Worm (Caenorhabditis elegans): ENCODE measurements around the gene cec-3.
A peak's percentile ranks its signal among the peaks of the same experiment; 100 is the strongest.

Gene cec-3

DNA sequence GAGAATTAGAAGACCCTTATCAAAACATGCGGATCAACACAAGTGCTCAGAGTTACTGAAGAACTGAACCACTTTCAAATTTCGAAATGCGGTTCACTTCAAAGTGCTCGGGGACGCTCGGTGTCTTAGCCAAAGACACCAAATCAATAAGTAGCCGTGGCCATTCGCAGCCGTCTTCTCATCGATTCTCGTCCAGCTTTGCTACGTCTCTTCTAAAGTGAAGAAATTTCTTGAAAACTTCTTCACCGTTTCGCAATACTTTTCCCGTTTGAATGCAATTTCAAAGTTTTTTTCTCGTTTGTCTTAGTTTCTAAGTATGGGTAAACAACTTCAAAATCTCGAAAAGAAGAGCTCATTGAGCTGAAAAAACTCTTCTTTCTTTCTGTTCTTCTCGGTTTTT is 27.5 kb upstream of the cec-3 start:
- TF ChIP-seq snpc-4 (tag; optimal IDR thresholded peaks at IDR 0.05) (no peak), ces-1 (GFP tag; optimal IDR thresholded peaks at IDR 0.05) (peak; percentile 65), unc-120 (tag; optimal IDR thresholded peaks at IDR 0.05; ENCODE audit: poor library complexity, severe bottlenecking) (no peak)

DNA sequence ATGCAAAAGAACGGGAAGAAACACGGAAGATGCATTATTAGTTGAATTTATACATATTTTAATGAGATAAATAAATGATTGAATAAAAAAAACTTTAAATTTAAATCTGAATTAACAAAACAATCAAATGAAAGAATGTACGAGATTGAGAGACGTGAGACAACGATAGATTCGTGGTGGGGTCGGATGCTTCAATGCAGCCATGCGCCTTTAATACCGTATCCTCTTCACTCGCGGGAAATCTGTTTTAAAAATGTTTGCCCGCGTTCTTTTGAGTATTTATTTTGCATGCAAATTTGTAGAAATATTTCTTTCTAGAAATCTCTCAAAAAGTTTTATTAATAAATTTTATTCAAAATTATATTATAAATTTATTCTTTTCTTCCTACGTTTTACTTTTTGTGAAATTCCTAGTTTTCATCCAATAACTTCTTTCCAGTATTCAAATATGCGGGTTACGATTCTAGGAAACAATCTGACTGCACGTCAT is 23.0 kb upstream of the cec-3 start, which contains the start of gene perm-1:
perm-1 (plus strand) TSS at position 440 of the 490 bp plus-strand sequence.
- no peak for TF ChIP-seq M03D4.4 (tag; optimal IDR thresholded peaks at IDR 0.05)
- peak; percentile 32 for TF ChIP-seq lsy-2 (tag; optimal IDR thresholded peaks at IDR 0.05)

DNA sequence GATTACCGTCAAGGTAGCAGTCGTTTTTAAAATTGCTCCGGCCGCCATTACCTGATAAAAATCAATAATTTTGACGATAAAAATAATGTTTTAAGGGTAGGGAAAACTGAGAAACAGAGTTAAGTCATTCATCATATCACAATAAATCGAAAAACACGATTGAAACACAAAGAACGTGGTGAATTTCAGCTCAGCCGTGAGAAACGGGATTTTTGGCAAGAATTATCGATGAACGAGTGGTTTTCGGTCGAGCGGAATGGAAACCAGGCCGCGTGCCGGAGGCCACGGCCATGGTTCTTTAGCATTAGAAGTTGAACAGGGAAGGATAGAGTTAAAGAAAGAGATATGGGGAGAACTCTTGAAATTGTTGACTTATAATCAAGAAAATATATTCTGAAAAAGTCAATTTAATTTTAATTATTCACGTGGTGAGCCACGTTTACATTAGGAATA is 21.9 kb upstream of the cec-3 start, which contains the start of the genes vha-4 and T01H3.5:
vha-4 (minus strand) TSS at position 51 of the 453 bp plus-strand sequence.
T01H3.5 (plus strand) TSS at position 351 of the 453 bp plus-strand sequence.
- TF ChIP-seq lin-32 (GFP tag; optimal IDR thresholded peaks at IDR 0.05) (no peak), pha-4 (tag; optimal IDR thresholded peaks at IDR 0.05) (no peak), zip-8 (tag; optimal IDR thresholded peaks at IDR 0.05) (no peak), lin-13 (tag; optimal IDR thresholded peaks at IDR 0.05) (no peak), nhr-76 (tag; optimal IDR thresholded peaks at IDR 0.05) (no peak), tbx-8 (GFP tag; optimal IDR thresholded peaks at IDR 0.05) (no peak), unc-62 (GFP tag; optimal IDR thresholded peaks at IDR 0.05) (no peak), mab-5 (tag; optimal IDR thresholded peaks at IDR 0.05) (no peak), lsy-2 (tag; optimal IDR thresholded peaks at IDR 0.05) (no peak), ceh-83 (GFP tag; optimal IDR thresholded peaks at IDR 0.05) (no peak), hlh-1 (tag; optimal IDR thresholded peaks at IDR 0.05) (no peak), elt-3 (tag; optimal IDR thresholded peaks at IDR 0.05) (no peak), flh-1 (GFP tag; optimal IDR thresholded peaks at IDR 0.05) (no peak), ceh-39 (tag; optimal IDR thresholded peaks at IDR 0.05) (no peak), drap-1 (GFP tag; optimal IDR thresholded peaks at IDR 0.05) (no peak)

DNA sequence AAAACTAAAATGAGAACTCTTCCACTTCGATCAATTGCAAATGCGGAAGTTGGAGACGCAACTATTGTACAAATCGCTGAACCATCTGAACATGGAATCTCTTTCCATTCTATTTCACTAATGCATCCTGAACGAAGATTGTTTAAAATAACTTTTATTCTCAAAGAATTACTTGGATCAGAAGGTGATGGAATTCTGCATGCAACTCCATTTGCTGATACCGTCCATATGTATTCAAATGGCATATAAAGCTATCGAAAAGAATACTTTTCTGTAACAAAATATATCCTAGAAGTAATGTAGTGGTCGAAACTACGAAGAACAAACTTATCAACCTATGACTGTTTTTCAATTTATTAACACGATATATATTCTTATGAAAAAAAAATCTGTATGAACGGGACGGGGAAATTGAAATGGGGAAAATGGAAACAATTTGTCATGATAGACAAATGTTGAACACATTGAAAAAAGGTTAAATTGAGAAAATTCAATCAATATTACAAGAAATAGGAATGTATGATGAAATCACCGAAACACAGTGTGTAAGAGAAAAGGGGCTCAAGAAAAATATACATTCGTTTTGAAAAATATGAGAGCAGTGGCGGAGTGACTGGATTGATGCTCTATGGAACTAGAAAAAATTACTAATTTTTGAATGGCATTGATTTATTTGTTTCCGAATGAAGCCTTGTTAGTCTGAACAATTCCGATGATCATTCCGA is 20.5 kb upstream of the cec-3 start, which contains the start of gene T01H3.2:
T01H3.2 (minus strand) TSS at position 251 of the 725 bp plus-strand sequence.
- TF ChIP-seq sptf-1 (tag; optimal IDR thresholded peaks at IDR 0.05) (no peak), blmp-1 (tag; optimal IDR thresholded peaks at IDR 0.05) (no peak), sem-2 (GFP tag; optimal IDR thresholded peaks at IDR 0.05) (no peak), ceh-43 (GFP tag; optimal IDR thresholded peaks at IDR 0.05) (no peak), lin-13 (tag; optimal IDR thresholded peaks at IDR 0.05) (no peak), nhr-237 (tag; optimal IDR thresholded peaks at IDR 0.05) (no peak), unc-120 (tag; optimal IDR thresholded peaks at IDR 0.05; ENCODE audit: poor library complexity, severe bottlenecking) (no peak), drap-1 (GFP tag; optimal IDR thresholded peaks at IDR 0.05) (no peak), mls-2 (tag; optimal IDR thresholded peaks at IDR 0.05) (no peak), ceh-83 (GFP tag; optimal IDR thresholded peaks at IDR 0.05) (no peak), cnd-1 (tag; optimal IDR thresholded peaks at IDR 0.05) (no peak), elt-3 (tag; optimal IDR thresholded peaks at IDR 0.05) (no peak), lin-32 (GFP tag; optimal IDR thresholded peaks at IDR 0.05) (no peak)

DNA sequence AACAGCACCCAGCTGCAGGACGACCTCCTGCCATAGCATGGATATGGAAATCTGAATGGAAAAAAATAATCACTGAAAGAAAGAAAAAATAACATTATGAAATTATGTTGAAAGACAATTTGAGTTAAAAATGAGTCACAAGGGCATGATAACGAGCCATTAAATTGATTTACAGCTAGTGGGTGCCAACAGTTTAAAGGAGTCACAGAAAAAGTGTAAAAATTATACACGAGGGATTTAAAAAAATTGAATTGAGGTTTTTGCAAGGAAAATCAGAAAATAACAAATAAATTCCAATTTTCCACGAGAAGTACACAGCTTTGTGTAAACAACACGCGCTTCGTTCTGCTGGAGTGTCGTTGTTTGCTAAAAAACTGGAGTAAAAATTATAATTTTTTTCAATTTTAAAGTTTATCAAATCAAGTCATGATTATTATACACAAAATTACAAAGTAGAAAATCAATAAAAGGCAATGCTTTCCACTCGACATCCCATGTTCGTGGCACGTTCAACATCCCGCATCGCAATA is 16.5 kb upstream of the cec-3 start, which contains the start of gene T01H3.3:
T01H3.3 (minus strand) TSS at position 51 of the 530 bp plus-strand sequence.
- TF ChIP-seq drap-1 (GFP tag; optimal IDR thresholded peaks at IDR 0.05): no peak
- no peak for TF ChIP-seq mls-2 (tag; optimal IDR thresholded peaks at IDR 0.05)
- peak; percentile 42 for TF ChIP-seq lsy-2 (tag; optimal IDR thresholded peaks at IDR 0.05)

DNA sequence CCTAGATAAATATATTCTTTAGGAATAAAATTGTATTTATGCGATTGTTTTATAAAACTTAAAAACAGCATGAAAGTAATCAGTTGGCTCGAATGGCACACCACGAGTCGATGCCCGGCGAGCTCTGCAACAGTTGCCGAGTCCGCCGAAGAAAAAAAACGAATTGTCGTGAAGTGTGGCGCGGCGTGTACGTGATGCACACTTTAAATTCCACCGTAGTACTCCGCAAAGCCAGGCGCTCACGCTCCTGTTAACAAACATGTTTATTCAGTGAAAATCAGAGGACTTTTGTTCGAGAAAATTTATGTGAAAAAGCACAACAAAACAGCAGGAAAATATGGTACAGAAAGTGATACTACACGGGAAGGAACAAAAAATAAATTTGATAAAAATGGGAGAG is 13.2 kb upstream of the cec-3 start:
- TF ChIP-seq ces-1 (GFP tag; optimal IDR thresholded peaks at IDR 0.05): no peak
- peak; percentile 10 for TF ChIP-seq mep-1 (tag; optimal IDR thresholded peaks at IDR 0.05)
- TF ChIP-seq lsy-2 (tag; optimal IDR thresholded peaks at IDR 0.05): peak; percentile 93
- peak; percentile 54 for TF ChIP-seq hlh-1 (tag; optimal IDR thresholded peaks at IDR 0.05)

All from whole organism, mixed stage, embryonic.